In genomic region chrIII:10435938-10436842, ce11 we compare ENCODE assay signal across 1 worm cellular context.
TF ChIP-seq lines count a peak whose summit lies in the region.

TSS of gene smrd-1 (minus strand) at chrIII:10435988.
TSS of gene enu-3.1 (plus strand) at chrIII:10436276.

TF ChIP-seq in whole organism, L4 larva, 104 proteins besides CTCF, POLR2A, EP300 and RAD21 (continued from another document):
- peak; percentile 89 for TF ChIP-seq lin-38 (GFP tag; IDR thresholded peaks at IDR 0.05; lab: Robert Waterston, UW)
- peak; percentile 8 for TF ChIP-seq fkh-10 (GFP tag; optimal IDR thresholded peaks at IDR 0.05; lab: Kevin White, UChicago)
- peak; percentile 65 for TF ChIP-seq mep-1 (tag; optimal IDR thresholded peaks at IDR 0.05; lab: Kevin White, UChicago)
- peak; percentile 17 for TF ChIP-seq F49E8.2 (tag; optimal IDR thresholded peaks at IDR 0.05; lab: Kevin White, UChicago; ENCODE audit: borderline replicate concordance)
- peak; percentile 57; the same call in 1 of the 2 replicates for TF ChIP-seq Y48G9A.11 (GFP tag; IDR thresholded peaks at IDR 0.05; lab: Robert Waterston, UW)
- peak; percentile 72 for TF ChIP-seq rbr-2 (tag; optimal IDR thresholded peaks at IDR 0.05; lab: Kevin White, UChicago)
- TF ChIP-seq F37D6.2 (tag; optimal IDR thresholded peaks at IDR 0.05; lab: Kevin White, UChicago) = peak; percentile 82
- peak; percentile 4 for TF ChIP-seq lin-13 (GFP tag; optimal IDR thresholded peaks at IDR 0.05; lab: Kevin White, UChicago)
- 0 out of 2 replicates have a peak, but pooled peaks have one; percentile 66 for TF ChIP-seq D1046.2 (GFP tag; IDR thresholded peaks at IDR 0.05; lab: Robert Waterston, UW)
